Fruit fly (Drosophila melanogaster) whole organism, embryonic: Measurements from ENCODE around the gene Mst36Fb.

Experiments used
- Neu2 ChIP-seq: fragments of 200-800 bp; sonication (Bioruptor generic); optimal IDR thresholded peaks from 3 replicates; lab custom pipeline; 2016; ENCODE audit warnings: missing biosample characterization, missing genetic modification characterization, borderline replicate concordance
- btn ChIP-seq: fragments of 200-800 bp; sonication (Bioruptor generic); optimal IDR thresholded peaks from 2 replicates; lab custom pipeline; 2016; ENCODE audit warnings: missing biosample characterization, missing genetic modification characterization
- danr ChIP-seq: fragments of 200-800 bp; sonication (Bioruptor generic); IDR thresholded peaks from 2 replicates; pipeline ENCODE4 v1.3.6; 2022; ENCODE audit warnings: missing biosample characterization, missing genetic modification characterization
- tin ChIP-seq: fragments of 200-800 bp; sonication (Bioruptor generic); optimal IDR thresholded peaks from 3 replicates; lab custom pipeline; 2016; ENCODE audit warnings: missing biosample characterization, missing genetic modification characterization

DNA sequence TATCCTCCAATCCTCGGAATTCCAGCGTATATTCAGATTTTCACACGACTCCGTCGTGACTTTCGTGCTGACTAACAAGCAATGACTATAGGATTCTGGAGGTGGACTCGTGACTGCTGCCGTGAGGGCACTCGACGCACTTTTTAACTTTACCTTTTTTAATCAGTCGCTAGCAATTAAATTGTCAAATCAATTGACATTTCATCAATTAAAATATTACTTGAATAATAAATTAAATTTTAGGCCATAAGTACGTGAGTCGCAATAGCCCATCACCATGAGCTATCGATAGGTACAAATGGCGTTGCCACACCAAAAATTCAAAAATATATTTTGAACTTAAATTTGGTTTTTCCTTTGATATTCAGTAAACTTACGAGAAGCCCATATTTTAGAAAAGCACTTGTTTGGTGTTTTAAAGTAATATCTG, 30.7 kb upstream of the Mst36Fb start, which contains the start of gene Jwa:
- TF ChIP-seq btn (GFP tag; lab: Kevin White, UChicago) (peak; percentile 31), Neu2 (peak; percentile 61), tin (peak; percentile 96), danr (GFP tag; lab: Robert Waterston, UW) (peak; percentile 92)
